Worm (Caenorhabditis elegans) whole organism, late embryonic: ENCODE data around the gene T19C3.3.

Source experiments
- C08G9.2 ChIP-seq: sonication (generic microtip); optimal IDR thresholded peaks from 2 replicates; lab custom pipeline; 2016; ENCODE audit warnings: mild to moderate bottlenecking, missing genetic modification characterization, moderate library complexity, missing compliant biosample characterization
- C38D4.7 ChIP-seq: fragments of 200-800 bp; sonication (Bioruptor generic); optimal IDR thresholded peaks from 2 replicates; lab custom pipeline; 2018; ENCODE audit warnings: mild to moderate bottlenecking, missing genetic modification characterization, moderate library complexity, missing compliant biosample characterization
- F13H6.1 ChIP-seq: sonication (generic microtip); optimal IDR thresholded peaks from 2 replicates; lab custom pipeline; 2016; ENCODE audit warnings: missing genetic modification characterization, missing compliant biosample characterization
- K02D7.2 ChIP-seq: sonication (generic microtip); optimal IDR thresholded peaks from 2 replicates; lab custom pipeline; 2017; ENCODE audit warnings: mild to moderate bottlenecking, missing genetic modification characterization, missing compliant biosample characterization
- K09A11.1 ChIP-seq: sonication (generic microtip); optimal IDR thresholded peaks from 2 replicates; lab custom pipeline; 2017; ENCODE audit warnings: antibody characterized with exemption, mild to moderate bottlenecking, missing genetic modification characterization, missing compliant biosample characterization; ENCODE audit not compliant: insufficient read depth
- Y22D7AL.16 ChIP-seq: sonication (generic microtip); optimal IDR thresholded peaks from 2 replicates; lab custom pipeline; 2016; ENCODE audit warnings: missing genetic modification characterization, missing compliant biosample characterization
- ceh-14 ChIP-seq: sonication (generic microtip); optimal IDR thresholded peaks from 2 replicates; lab custom pipeline; 2016; ENCODE audit warnings: missing genotype, missing genetic modification characterization, missing compliant biosample characterization
- ceh-24 ChIP-seq: sonication (generic microtip); optimal IDR thresholded peaks from 2 replicates; lab custom pipeline; 2016; ENCODE audit warnings: mild to moderate bottlenecking, missing genetic modification characterization, missing compliant biosample characterization
- ceh-30 ChIP-seq: fragments of 150-350 bp; optimal IDR thresholded peaks from 2 replicates; lab custom pipeline; 2014; ENCODE audit warnings: missing biosample characterization, missing genetic modification characterization
- ceh-31 ChIP-seq: sonication (generic microtip); optimal IDR thresholded peaks from 2 replicates; lab custom pipeline; 2016; ENCODE audit warnings: missing genetic modification characterization, missing compliant biosample characterization
- ceh-34 ChIP-seq: sonication (generic microtip); optimal IDR thresholded peaks from 2 replicates; lab custom pipeline; 2016; ENCODE audit warnings: mild to moderate bottlenecking, missing genetic modification characterization, missing compliant biosample characterization
- ceh-48 ChIP-seq: sonication (generic microtip); optimal IDR thresholded peaks from 2 replicates; lab custom pipeline; 2016; ENCODE audit warnings: missing genetic modification characterization, inconsistent platforms, missing compliant biosample characterization
- ceh-6 ChIP-seq: fragments of 200-800 bp; sonication (Bioruptor generic); optimal IDR thresholded peaks from 2 replicates; lab custom pipeline; 2018; ENCODE audit warnings: mild to moderate bottlenecking, missing genetic modification characterization, missing compliant biosample characterization
- ceh-9 ChIP-seq: sonication (generic microtip); optimal IDR thresholded peaks from 2 replicates; lab custom pipeline; 2016; ENCODE audit warnings: mild to moderate bottlenecking, missing genetic modification characterization, inconsistent platforms, missing compliant biosample characterization
- che-1 ChIP-seq: sonication (generic microtip); optimal IDR thresholded peaks from 2 replicates; lab custom pipeline; 2016; ENCODE audit warnings: mild to moderate bottlenecking, missing genetic modification characterization, missing compliant biosample characterization
- dmd-4 ChIP-seq: sonication (generic microtip); optimal IDR thresholded peaks from 2 replicates; lab custom pipeline; 2016; ENCODE audit warnings: borderline replicate concordance, missing genetic modification characterization, missing compliant biosample characterization
- dve-1 ChIP-seq: sonication (generic microtip); optimal IDR thresholded peaks from 2 replicates; lab custom pipeline; 2017; ENCODE audit warnings: antibody characterized with exemption, mild to moderate bottlenecking, missing genetic modification characterization, missing compliant biosample characterization
- elt-2 ChIP-seq: sonication (generic microtip); optimal IDR thresholded peaks from 2 replicates; lab custom pipeline; 2016; ENCODE audit warnings: missing genetic modification reagents, missing genetic modification characterization, missing compliant biosample characterization
- eyg-1 ChIP-seq: sonication (generic microtip); optimal IDR thresholded peaks from 2 replicates; lab custom pipeline; 2016; ENCODE audit warnings: missing genotype, missing genetic modification characterization, missing compliant biosample characterization
- fax-1 ChIP-seq: sonication (generic microtip); optimal IDR thresholded peaks from 2 replicates; lab custom pipeline; 2016; ENCODE audit warnings: missing genotype, missing genetic modification characterization, missing compliant biosample characterization
- fkh-6 ChIP-seq: sonication (generic microtip); optimal IDR thresholded peaks from 2 replicates; lab custom pipeline; 2016; ENCODE audit warnings: missing genetic modification characterization, missing compliant biosample characterization
- gmeb-2 ChIP-seq: sonication (generic microtip); optimal IDR thresholded peaks from 2 replicates; lab custom pipeline; 2016; ENCODE audit warnings: missing genetic modification characterization, inconsistent platforms, missing compliant biosample characterization
- hlh-15 ChIP-seq: sonication (generic microtip); optimal IDR thresholded peaks from 2 replicates; lab custom pipeline; 2016; ENCODE audit warnings: missing genetic modification characterization, missing compliant biosample characterization
- hlh-30 ChIP-seq: sonication (generic microtip); optimal IDR thresholded peaks from 2 replicates; lab custom pipeline; 2017; ENCODE audit warnings: antibody characterized with exemption, missing genetic modification characterization, missing compliant biosample characterization; ENCODE audit not compliant: insufficient read depth
- lin-11 ChIP-seq: fragments of 200-800 bp; sonication (Bioruptor generic); optimal IDR thresholded peaks from 2 replicates; lab custom pipeline; 2018; ENCODE audit warnings: mild to moderate bottlenecking, missing genetic modification characterization, missing compliant biosample characterization
- nfya-1 ChIP-seq: sonication (generic microtip); optimal IDR thresholded peaks from 2 replicates; lab custom pipeline; 2017; ENCODE audit warnings: missing genetic modification characterization, mild to moderate bottlenecking, missing compliant biosample characterization, antibody characterized with exemption, moderate library complexity
- nhr-11 ChIP-seq: fragments of 150-350 bp; optimal IDR thresholded peaks from 2 replicates; lab custom pipeline; 2014; ENCODE audit warnings: missing biosample characterization, missing genetic modification characterization
- nhr-232 ChIP-seq: sonication (generic microtip); optimal IDR thresholded peaks from 2 replicates; lab custom pipeline; 2016; ENCODE audit warnings: missing genetic modification characterization, missing compliant biosample characterization
- odd-2 ChIP-seq: sonication (generic microtip); optimal IDR thresholded peaks from 2 replicates; lab custom pipeline; 2017; ENCODE audit warnings: antibody characterized with exemption, mild to moderate bottlenecking, missing genetic modification characterization, missing compliant biosample characterization
- rnt-1 ChIP-seq: sonication (generic microtip); optimal IDR thresholded peaks from 2 replicates; lab custom pipeline; 2016; ENCODE audit warnings: missing genetic modification characterization, missing compliant biosample characterization
- sdc-2 ChIP-seq: sonication (generic microtip); optimal IDR thresholded peaks from 2 replicates; lab custom pipeline; 2016; ENCODE audit warnings: missing genotype, missing genetic modification characterization, missing compliant biosample characterization
- syd-9 ChIP-seq: sonication (generic microtip); optimal IDR thresholded peaks from 2 replicates; lab custom pipeline; 2016; ENCODE audit warnings: mild to moderate bottlenecking, missing genetic modification characterization, moderate library complexity, missing compliant biosample characterization
- tbx-2 ChIP-seq: sonication (generic microtip); optimal IDR thresholded peaks from 2 replicates; lab custom pipeline; 2016; ENCODE audit warnings: missing genetic modification characterization, missing compliant biosample characterization
- unc-3 ChIP-seq, 2 experiments: fragments of 200-800 bp in 1 of 2; sonication (Bioruptor generic) in 1 of 2; sonication (generic microtip) in 1 of 2; conservative IDR thresholded peaks in 1 of 2; optimal IDR thresholded peaks in 1 of 2; 2 replicates each; pipeline versions ENCODE4 v1.3.6 to Lab custom; 2016 to 2022; ENCODE audit warnings: missing compliant biosample characterization in 2 of 2, missing genetic modification characterization in 2 of 2, missing genetic modification reagents in 1 of 2
- unc-42 ChIP-seq: sonication (generic microtip); optimal IDR thresholded peaks from 2 replicates; lab custom pipeline; 2016; ENCODE audit warnings: missing genotype, missing genetic modification characterization, missing compliant biosample characterization
- unc-55 ChIP-seq: sonication (generic microtip); optimal IDR thresholded peaks from 2 replicates; lab custom pipeline; 2017; ENCODE audit warnings: missing biosample characterization, missing genetic modification reagents, missing genetic modification characterization
- unc-86 ChIP-seq: sonication (generic microtip); optimal IDR thresholded peaks from 2 replicates; lab custom pipeline; 2016; ENCODE audit warnings: missing genetic modification characterization, missing compliant biosample characterization
- zip-5 ChIP-seq: sonication (generic microtip); optimal IDR thresholded peaks from 2 replicates; lab custom pipeline; 2016; ENCODE audit warnings: missing genetic modification characterization, missing compliant biosample characterization

The T19C3.3 gene

ce11 chrIII:640198-640803 lies 26.0 kb upstream of the T19C3.3 start, which contains the start of the genes tag-266 and tag-267 (continued):
- no peak for TF ChIP-seq unc-55 (GFP tag; lab: Kevin White, UChicago)
- TF ChIP-seq C08G9.2 (tag; lab: Kevin White, UChicago), result peak; percentile 84
- TF ChIP-seq Y22D7AL.16, result peak; percentile 51
- TF ChIP-seq ceh-6 (GFP tag; lab: Kevin White, UChicago), result no peak
- no peak for TF ChIP-seq dmd-4 (tag; lab: Kevin White, UChicago)
- TF ChIP-seq ceh-24 (tag; lab: Kevin White, UChicago), result peak; percentile 42
- TF ChIP-seq ceh-48, result peak; percentile 98
- peak; percentile 87 for TF ChIP-seq hlh-15 (tag; lab: Kevin White, UChicago)
- TF ChIP-seq K02D7.2 (tag; lab: Kevin White, UChicago), result peak; percentile 63
- TF ChIP-seq nhr-232 (tag; lab: Kevin White, UChicago), result no peak
- peak; percentile 89 for TF ChIP-seq unc-86
- TF ChIP-seq dve-1 (tag; lab: Kevin White, UChicago), result no peak
- TF ChIP-seq nfya-1 (tag; lab: Kevin White, UChicago), result peak; percentile 19
- TF ChIP-seq F13H6.1 (tag; lab: Kevin White, UChicago), result peak; percentile 75
- peak; percentile 56; the same call in 1 of the 2 replicates for TF ChIP-seq unc-3 (GFP tag; conservative IDR thresholded peaks at IDR 0.05; lab: Robert Waterston, UW)
- TF ChIP-seq unc-3 (tag; optimal IDR thresholded peaks at IDR 0.05; lab: Kevin White, UChicago), result peak; percentile 93
- no peak for TF ChIP-seq ceh-9 (tag; lab: Kevin White, UChicago)
- TF ChIP-seq fkh-6 (tag; lab: Kevin White, UChicago), result no peak
- peak; percentile 35 for TF ChIP-seq rnt-1 (tag; lab: Kevin White, UChicago)
- peak; percentile 94 for TF ChIP-seq elt-2
- peak; percentile 37 for TF ChIP-seq gmeb-2 (tag; lab: Kevin White, UChicago)
- peak; percentile 17 for TF ChIP-seq sdc-2
- TF ChIP-seq K09A11.1 (tag; lab: Kevin White, UChicago), result no peak
- no peak for TF ChIP-seq syd-9 (tag; lab: Kevin White, UChicago)

- no peak for TF ChIP-seq nhr-11
- no peak for TF ChIP-seq rnt-1 (tag; lab: Kevin White, UChicago)
- no peak for TF ChIP-seq K09A11.1 (tag; lab: Kevin White, UChicago)
- no peak for TF ChIP-seq eyg-1 (tag; lab: Kevin White, UChicago)
- no peak for TF ChIP-seq che-1
- TF ChIP-seq ceh-31 (tag; lab: Kevin White, UChicago), result no peak
Observed at ce11 chrIII:638319-638718, 24.0 kb upstream of the T19C3.3 start, which contains the start of gene sbds-1. sbds-1 (minus strand) TSS chrIII:638419.

ce11 chrIII:636067-636466 lies 21.7 kb upstream of the T19C3.3 start, which contains the start of gene T19C3.7:
T19C3.7 (minus strand) TSS chrIII:636167.
- TF ChIP-seq unc-42 (tag; lab: Kevin White, UChicago) (no peak), ceh-9 (tag; lab: Kevin White, UChicago) (no peak), zip-5 (tag; lab: Kevin White, UChicago) (no peak)

ce11 chrIII:634618-635017 lies 20.3 kb upstream of the T19C3.3 start, which contains the start of gene fem-2:
fem-2 (minus strand) TSS chrIII:634626.
- TF ChIP-seq unc-42 (tag; lab: Kevin White, UChicago) (peak; percentile 60), tbx-2 (tag; lab: Kevin White, UChicago) (no peak), elt-2 (peak; percentile 5)

- TF ChIP-seq nfya-1 (tag; lab: Kevin White, UChicago), result no peak
- no peak for TF ChIP-seq lin-11
- no peak for TF ChIP-seq unc-86
- TF ChIP-seq rnt-1 (tag; lab: Kevin White, UChicago), result no peak
- no peak for TF ChIP-seq ceh-14 (tag; lab: Kevin White, UChicago)
- no peak for TF ChIP-seq gmeb-2 (tag; lab: Kevin White, UChicago)
- no peak for TF ChIP-seq hlh-30 (tag; lab: Kevin White, UChicago)
- no peak for TF ChIP-seq odd-2
- no peak for TF ChIP-seq fax-1 (tag; lab: Kevin White, UChicago)
- no peak for TF ChIP-seq eyg-1 (tag; lab: Kevin White, UChicago)
- TF ChIP-seq C38D4.7, result no peak
- no peak for TF ChIP-seq K09A11.1 (tag; lab: Kevin White, UChicago)
- no peak for TF ChIP-seq dve-1 (tag; lab: Kevin White, UChicago)
- no peak for TF ChIP-seq ceh-34
- no peak for TF ChIP-seq elt-2
- no peak for TF ChIP-seq F13H6.1 (tag; lab: Kevin White, UChicago)
- no peak for TF ChIP-seq C08G9.2 (tag; lab: Kevin White, UChicago)
- TF ChIP-seq unc-42 (tag; lab: Kevin White, UChicago), result no peak
- TF ChIP-seq ceh-30, result no peak
Observed at ce11 chrIII:631421-631820, 17.1 kb upstream of the T19C3.3 start, which contains the start of gene T19C3.6. T19C3.6 (minus strand) TSS chrIII:631521.
